Fruit fly (Drosophila melanogaster) whole organism, embryonic: ENCODE data around the gene CG4393.

ENCODE experiments used
- Blimp-1 ChIP-seq: fragments of 200-800 bp; sonication (Bioruptor generic); optimal IDR thresholded peaks from 3 replicates; lab custom pipeline; 2018; ENCODE audit warnings: missing biosample characterization, missing genetic modification characterization, mild to moderate bottlenecking, moderate library complexity, missing genetic modification reagents
- Bteb2 ChIP-seq: fragments of 200-800 bp; sonication (Bioruptor generic); optimal IDR thresholded peaks from 2 replicates; lab custom pipeline; 2016; ENCODE audit warnings: missing biosample characterization, missing genetic modification characterization
- C15 ChIP-seq: fragments of 200-800 bp; sonication (Bioruptor generic); IDR thresholded peaks from 3 replicates; pipeline ENCODE4 v1.3.6; 2022; ENCODE audit warnings: missing biosample characterization, missing genetic modification characterization
- CG10565 ChIP-seq: fragments of 200-800 bp; sonication (Bioruptor generic); optimal IDR thresholded peaks from 3 replicates; lab custom pipeline; 2016; ENCODE audit warnings: missing biosample characterization, mild to moderate bottlenecking, missing genetic modification characterization
- CG11695 ChIP-seq: fragments of 200-800 bp; sonication (Bioruptor generic); IDR thresholded peaks from 3 replicates; pipeline ENCODE4 v1.3.6; 2022; ENCODE audit warnings: missing biosample characterization, missing genetic modification characterization
- CG12219 ChIP-seq: fragments of 200-800 bp; sonication (Bioruptor generic); optimal IDR thresholded peaks from 3 replicates; lab custom pipeline; 2018; ENCODE audit warnings: missing biosample characterization, mild to moderate bottlenecking, missing genetic modification characterization
- CG13287 ChIP-seq: fragments of 200-800 bp; sonication (Bioruptor generic); IDR thresholded peaks from 2 replicates; pipeline ENCODE4 v1.3.6; 2022; ENCODE audit warnings: missing biosample characterization, missing genetic modification characterization; ENCODE audit not compliant: partially characterized antibody
- CG15479 ChIP-seq: fragments of 200-800 bp; sonication (Bioruptor generic); optimal IDR thresholded peaks from 3 replicates; lab custom pipeline; 2019; ENCODE audit warnings: missing biosample characterization, mild to moderate bottlenecking, missing genetic modification characterization, moderate library complexity
- CG15601 ChIP-seq: fragments of 200-800 bp; sonication (Bioruptor generic); optimal IDR thresholded peaks from 3 replicates; lab custom pipeline; 2019; ENCODE audit warnings: missing biosample characterization, mild to moderate bottlenecking, missing genetic modification characterization, moderate library complexity
- CG17328 ChIP-seq: fragments of 200-800 bp; sonication (Bioruptor generic); IDR thresholded peaks from 2 replicates; pipeline ENCODE4 v1.3.6; 2022; ENCODE audit warnings: missing biosample characterization, missing genetic modification characterization
- CG18476 ChIP-seq: fragments of 200-800 bp; sonication (Bioruptor generic); optimal IDR thresholded peaks from 2 replicates; lab custom pipeline; 2016; ENCODE audit warnings: missing biosample characterization, mild to moderate bottlenecking, missing genetic modification characterization
- CG2199 ChIP-seq: fragments of 200-800 bp; sonication (Bioruptor generic); IDR thresholded peaks from 3 replicates; pipeline ENCODE4 v1.3.6; 2022; ENCODE audit warnings: missing biosample characterization, missing genetic modification characterization
- CG2202 ChIP-seq: fragments of 200-800 bp; sonication (Bioruptor generic); optimal IDR thresholded peaks from 2 replicates; lab custom pipeline; 2018; ENCODE audit warnings: missing biosample characterization, mild to moderate bottlenecking, missing genetic modification characterization
- CG3407 ChIP-seq: fragments of 200-800 bp; sonication (Bioruptor generic); optimal IDR thresholded peaks from 2 replicates; lab custom pipeline; 2018; ENCODE audit warnings: missing biosample characterization, mild to moderate bottlenecking, missing genetic modification characterization
- CG34224 ChIP-seq: fragments of 200-800 bp; sonication (Bioruptor generic); IDR thresholded peaks from 3 replicates; pipeline ENCODE4 v1.3.6; 2022; ENCODE audit warnings: missing biosample characterization, missing genetic modification characterization; ENCODE audit not compliant: partially characterized antibody
- CG4360 ChIP-seq: fragments of 200-800 bp; sonication (Bioruptor generic); IDR thresholded peaks from 2 replicates; pipeline ENCODE4 v1.3.6; 2022; ENCODE audit warnings: missing biosample characterization, missing genetic modification characterization
- CG6254 ChIP-seq: fragments of 200-800 bp; sonication (Bioruptor generic); optimal IDR thresholded peaks from 3 replicates; lab custom pipeline; 2017; ENCODE audit warnings: mild to moderate bottlenecking, missing biosample characterization, missing genetic modification reagents, missing genetic modification characterization
- CG6272 ChIP-seq: fragments of 200-800 bp; sonication (Bioruptor generic); IDR thresholded peaks from 2 replicates; pipeline ENCODE4 v1.3.6; 2022; ENCODE audit warnings: missing biosample characterization, missing genetic modification characterization
- CG7745 ChIP-seq: fragments of 200-800 bp; sonication (Bioruptor generic); optimal IDR thresholded peaks from 2 replicates; lab custom pipeline; 2018; ENCODE audit warnings: missing biosample characterization, mild to moderate bottlenecking, missing genetic modification characterization, moderate library complexity
- CG8944 ChIP-seq: fragments of 200-800 bp; sonication (Bioruptor generic); optimal IDR thresholded peaks from 3 replicates; lab custom pipeline; 2016; ENCODE audit warnings: missing biosample characterization, missing genetic modification characterization
- CG9932 ChIP-seq: fragments of 200-800 bp; sonication (Bioruptor generic); IDR thresholded peaks from 2 replicates; pipeline ENCODE4 v1.3.6; 2022; ENCODE audit warnings: missing biosample characterization, missing genetic modification characterization
- Deaf1 ChIP-seq: fragments of 200-800 bp; optimal IDR thresholded peaks from 3 replicates; lab custom pipeline; 2019; ENCODE audit warnings: missing biosample characterization, mild to moderate bottlenecking, missing genetic modification characterization, moderate library complexity
- Dref ChIP-seq: fragments of 200-800 bp; sonication (Bioruptor generic); IDR thresholded peaks from 2 replicates; pipeline ENCODE4 v1.3.6; 2022; ENCODE audit warnings: missing biosample characterization, missing genetic modification characterization
- E2f1 ChIP-seq: fragments of 200-800 bp; sonication (Bioruptor generic); IDR thresholded peaks from 2 replicates; pipeline ENCODE4 v1.3.6; 2022; ENCODE audit warnings: missing biosample characterization, missing genetic modification characterization
- Elba2 ChIP-seq: fragments of 200-800 bp; sonication (Bioruptor generic); optimal IDR thresholded peaks from 3 replicates; lab custom pipeline; 2016; ENCODE audit warnings: missing biosample characterization, missing genetic modification characterization
- Fer1 ChIP-seq: fragments of 200-800 bp; sonication (Bioruptor generic); optimal IDR thresholded peaks from 2 replicates; lab custom pipeline; 2017; ENCODE audit warnings: missing biosample characterization, mild to moderate bottlenecking, missing genetic modification characterization
- HLHmδ ChIP-seq: fragments of 200-800 bp; sonication (Bioruptor generic); optimal IDR thresholded peaks from 2 replicates; lab custom pipeline; 2018; ENCODE audit warnings: missing biosample characterization, mild to moderate bottlenecking, missing genetic modification characterization, moderate library complexity
- Hey ChIP-seq: fragments of 200-800 bp; sonication (Bioruptor generic); optimal IDR thresholded peaks from 3 replicates; lab custom pipeline; 2018; ENCODE audit warnings: missing biosample characterization, mild to moderate bottlenecking, missing genetic modification characterization
- Hr51 ChIP-seq, 2 experiments: fragments of 200-800 bp; sonication (Bioruptor generic); optimal IDR thresholded peaks; 2 replicates in 1 of 2; 3 replicates in 1 of 2; lab custom pipeline; 2016 to 2018; ENCODE audit warnings: missing biosample characterization in 2 of 2, missing genetic modification characterization in 2 of 2, mild to moderate bottlenecking in 1 of 2, moderate library complexity in 1 of 2
- Lpt ChIP-seq: fragments of >200 bp; optimal IDR thresholded peaks from 2 replicates; lab custom pipeline; 2018; ENCODE audit warnings: missing biosample characterization, missing genetic modification characterization
- Med ChIP-seq: fragments of 200-800 bp; sonication (Bioruptor generic); peaks from one replicate; lab custom pipeline; 2016; ENCODE audit warnings: missing biosample characterization, missing genetic modification characterization, mild to moderate bottlenecking, inconsistent platforms, moderate library complexity
- Oli ChIP-seq: fragments of 200-800 bp; sonication (Bioruptor generic); optimal IDR thresholded peaks from 2 replicates; lab custom pipeline; 2018; ENCODE audit warnings: missing biosample characterization, mild to moderate bottlenecking, missing genetic modification characterization, moderate library complexity
- Rx ChIP-seq: fragments of 200-800 bp; sonication (Bioruptor generic); IDR thresholded peaks from 2 replicates; pipeline ENCODE4 v1.3.6; 2022; ENCODE audit warnings: missing biosample characterization, missing genetic modification characterization
- Sox100B ChIP-seq: fragments of 200-800 bp; sonication (Bioruptor generic); optimal IDR thresholded peaks from 3 replicates; lab custom pipeline; 2018; ENCODE audit warnings: missing biosample characterization, mild to moderate bottlenecking, missing genetic modification characterization
- chif ChIP-seq, 2 experiments: fragments of 200-800 bp; sonication (Bioruptor generic); optimal IDR thresholded peaks; 3 replicates each; lab custom pipeline; 2016; ENCODE audit warnings: missing biosample characterization in 2 of 2, missing genetic modification characterization in 2 of 2
- croc ChIP-seq: fragments of 200-800 bp; sonication (Bioruptor generic); conservative IDR thresholded peaks from 3 replicates; pipeline ENCODE4 v1.3.6; 2022; ENCODE audit warnings: missing biosample characterization, missing genetic modification characterization
- crol ChIP-seq: fragments of 200-800 bp; sonication (Bioruptor generic); IDR thresholded peaks from 2 replicates; pipeline ENCODE4 v1.3.6; 2022; ENCODE audit warnings: missing biosample characterization, missing genetic modification characterization
- en ChIP-seq: fragments of 200-800 bp; sonication (Bioruptor generic); optimal IDR thresholded peaks from 2 replicates; lab custom pipeline; 2016; ENCODE audit warnings: missing biosample characterization, missing genetic modification characterization
- fd96Cb ChIP-seq: fragments of 200-800 bp; sonication (Bioruptor generic); optimal IDR thresholded peaks from 2 replicates; lab custom pipeline; 2018; ENCODE audit warnings: missing biosample characterization, mild to moderate bottlenecking, missing genetic modification characterization, moderate library complexity
- grau ChIP-seq: fragments of 200-800 bp; optimal IDR thresholded peaks from 3 replicates; lab custom pipeline; 2019; ENCODE audit warnings: missing biosample characterization, mild to moderate bottlenecking, missing genetic modification characterization, moderate library complexity
- hkb ChIP-seq, 2 experiments: fragments of 200-800 bp in 1 of 2; fragments of >200 bp in 1 of 2; sonication (Bioruptor generic) in 1 of 2; IDR thresholded peaks in 1 of 2; optimal IDR thresholded peaks in 1 of 2; 2 replicates each; pipeline versions ENCODE4 v1.3.6 to Lab custom; 2017 to 2022; ENCODE audit warnings: missing biosample characterization in 1 of 2, missing genetic modification characterization in 1 of 2
- kni ChIP-seq: fragments of 200-800 bp; sonication (Bioruptor generic); optimal IDR thresholded peaks from 3 replicates; lab custom pipeline; 2017; ENCODE audit warnings: mild to moderate bottlenecking, missing biosample characterization, missing genetic modification reagents, missing genetic modification characterization
- nmo ChIP-seq: fragments of 200-800 bp; sonication (Bioruptor generic); optimal IDR thresholded peaks from 2 replicates; lab custom pipeline; 2018; ENCODE audit warnings: missing biosample characterization, mild to moderate bottlenecking, missing genetic modification characterization, moderate library complexity
- nom ChIP-seq: fragments of 200-800 bp; sonication (Bioruptor generic); optimal IDR thresholded peaks from 2 replicates; lab custom pipeline; 2017; ENCODE audit warnings: missing biosample characterization, missing genetic modification characterization, mild to moderate bottlenecking, moderate library complexity, missing genetic modification reagents
- so ChIP-seq: fragments of 200-800 bp; sonication (Bioruptor generic); IDR thresholded peaks from 3 replicates; pipeline ENCODE4 v1.3.6; 2022; ENCODE audit warnings: missing biosample characterization, missing genetic modification characterization
- sqz ChIP-seq: fragments of 200-800 bp; sonication (Bioruptor generic); optimal IDR thresholded peaks from 3 replicates; lab custom pipeline; 2018; ENCODE audit warnings: missing biosample characterization, mild to moderate bottlenecking, missing genetic modification characterization
- vvl ChIP-seq: fragments of 200-800 bp; sonication (Bioruptor generic); IDR thresholded peaks from 2 replicates; pipeline ENCODE4 v1.3.6; 2022; ENCODE audit warnings: missing biosample characterization, missing genetic modification characterization
- wek ChIP-seq: fragments of 200-800 bp; sonication (Bioruptor generic); optimal IDR thresholded peaks from 3 replicates; lab custom pipeline; 2018; ENCODE audit warnings: missing biosample characterization, mild to moderate bottlenecking, missing genetic modification characterization, moderate library complexity

CG4393 gene

DNA sequence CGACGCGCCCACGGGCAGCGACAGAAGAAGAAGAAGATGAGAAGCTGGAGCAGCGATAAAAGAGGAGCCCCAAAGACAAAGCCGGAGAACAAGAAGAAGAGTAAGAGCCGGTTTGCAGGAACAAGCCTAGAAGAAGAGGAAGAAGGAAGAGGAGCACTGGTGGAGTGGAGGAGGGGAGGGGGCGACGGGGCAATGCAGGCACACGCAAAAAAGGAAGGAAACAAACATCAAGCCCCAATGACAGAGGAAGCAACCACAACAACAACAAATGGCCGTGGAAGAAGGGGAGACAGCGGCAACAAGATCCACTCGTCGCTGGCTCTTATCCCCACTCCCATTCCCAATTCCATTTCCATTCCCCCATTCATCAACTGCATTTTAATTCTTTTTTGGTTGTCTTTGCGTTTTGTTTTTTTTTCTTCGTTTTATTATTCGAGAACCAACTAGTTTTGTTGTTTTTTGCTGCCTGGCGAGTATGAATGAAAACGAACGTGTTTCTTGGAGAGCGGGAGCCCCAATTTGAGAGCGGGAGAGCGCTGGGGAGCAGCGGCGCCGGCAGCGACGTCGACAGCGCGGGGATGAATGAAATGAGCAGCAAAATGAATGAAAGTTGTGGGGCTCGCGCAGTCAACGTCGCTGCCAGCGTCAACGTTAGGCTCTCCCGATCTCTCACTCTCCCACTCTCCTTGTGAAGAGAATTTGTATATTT, 50.4 kb downstream of the CG4393 start (continued):
- TF ChIP-seq CG9932 (GFP tag; lab: Robert Waterston, UW) (no peak), Hey (tag; lab: Kevin White, UChicago) (no peak), CG6254 (GFP tag; lab: Kevin White, UChicago) (no peak), CG12219 (no peak), Fer1 (GFP tag; lab: Kevin White, UChicago) (no peak), sqz (GFP tag; lab: Kevin White, UChicago) (peak; percentile 82), CG2199 (GFP tag; lab: Robert Waterston, UW) (no peak; the same call in 2 of the 3 replicates), CG6272 (GFP tag; lab: Robert Waterston, UW) (no peak), Dref (GFP tag; lab: Robert Waterston, UW) (no peak), Blimp-1 (peak; percentile 98), CG18476 (GFP tag; lab: Kevin White, UChicago) (no peak), C15 (GFP tag; lab: Robert Waterston, UW) (no peak), CG13287 (peak; percentile 39), Med (GFP tag; lab: Kevin White, UChicago) (no peak), CG15479 (GFP tag; lab: Kevin White, UChicago) (no peak), CG7745 (peak; percentile 22), wek (GFP tag; lab: Kevin White, UChicago) (no peak), Sox100B (GFP tag; lab: Kevin White, UChicago) (no peak), CG17328 (GFP tag; lab: Robert Waterston, UW) (no peak), crol (peak; percentile 60), CG3407 (no peak), Rx (GFP tag; lab: Robert Waterston, UW) (no peak), HLHmδ (GFP tag; lab: Kevin White, UChicago) (no peak), nmo (GFP tag; lab: Kevin White, UChicago) (no peak), fd96Cb (tag; lab: Kevin White, UChicago) (no peak), CG34224 (GFP tag; lab: Robert Waterston, UW) (peak; percentile 50; the same call in 2 of the 3 replicates), so (GFP tag; lab: Robert Waterston, UW) (0 out of 3 replicates have a peak, but pooled peaks have one; percentile 9), Bteb2 (no peak), nom (GFP tag; lab: Kevin White, UChicago) (peak; percentile 99), en (no peak), grau (tag; lab: Kevin White, UChicago) (no peak), CG4360 (GFP tag; lab: Robert Waterston, UW) (peak; percentile 73), Hr51 (GFP tag; optimal IDR thresholded peaks at IDR 0.05; lab: Kevin White, UChicago) (peak in 1 of 2 experiments; percentile 30)

DNA sequence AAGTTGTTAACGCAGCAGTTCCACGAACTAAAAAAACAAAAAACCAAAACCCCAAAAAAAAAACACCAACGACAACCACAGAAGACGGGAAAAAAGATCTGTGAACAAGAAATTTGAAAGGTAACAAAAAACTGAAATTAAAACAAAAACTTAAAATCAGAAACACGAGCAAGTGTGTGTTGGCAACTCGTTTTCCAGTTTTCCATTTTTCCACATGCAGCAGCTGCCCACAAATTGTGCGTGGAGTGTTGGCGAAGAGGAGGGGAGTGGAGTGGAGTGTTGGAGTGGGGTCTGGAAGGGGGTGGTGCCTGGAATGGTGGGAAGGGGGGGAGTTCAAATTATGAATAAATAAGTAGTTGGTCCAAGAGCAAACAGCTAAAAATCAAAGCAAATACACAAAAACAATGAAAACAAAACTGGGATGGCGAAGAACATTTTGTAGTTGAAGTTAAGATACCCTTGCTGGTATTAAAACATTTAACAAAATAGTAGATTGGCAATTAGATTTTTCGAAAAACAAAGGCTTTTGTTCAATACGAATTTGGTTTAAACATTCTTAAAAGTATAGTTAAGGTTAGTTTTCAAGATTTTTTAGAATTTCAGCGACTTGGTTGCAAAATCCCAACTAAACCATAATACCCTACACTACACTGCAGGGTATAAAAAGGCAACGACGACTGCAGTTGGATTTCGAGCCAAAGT, 51.1 kb downstream of the CG4393 start:
- TF ChIP-seq Oli (tag; lab: Kevin White, UChicago): peak; percentile 65
- no peak for TF ChIP-seq Elba2
- TF ChIP-seq CG10565 (GFP tag; lab: Kevin White, UChicago): no peak
- TF ChIP-seq kni (GFP tag; lab: Kevin White, UChicago): peak; percentile 20
- TF ChIP-seq Deaf1: no peak
- TF ChIP-seq chif (GFP tag; optimal IDR thresholded peaks at IDR 0.05; lab: Kevin White, UChicago): peak; percentile 37 to 55
- TF ChIP-seq CG11695: no peak
- TF ChIP-seq CG15601 (tag; lab: Kevin White, UChicago): peak; percentile 49
- TF ChIP-seq E2f1: no peak
- peak; percentile 40 for TF ChIP-seq CG2202 (tag; lab: Kevin White, UChicago)
- TF ChIP-seq hkb (optimal IDR thresholded peaks at IDR 0.05; lab: Kevin White, UChicago): no peak
- TF ChIP-seq hkb (GFP tag; IDR thresholded peaks at IDR 0.05; lab: Robert Waterston, UW): no peak
- TF ChIP-seq CG6254 (GFP tag; lab: Kevin White, UChicago): peak; percentile 67
- peak; percentile 23 for TF ChIP-seq CG8944
- TF ChIP-seq Hr51 (GFP tag; optimal IDR thresholded peaks at IDR 0.05; lab: Kevin White, UChicago): peak in 1 of 2 experiments; percentile 57
- TF ChIP-seq croc (GFP tag; lab: Robert Waterston, UW): peak; percentile 48; the same call in 1 of the 3 replicates
- no peak for TF ChIP-seq Lpt (GFP tag; lab: Kevin White, UChicago)
- TF ChIP-seq vvl (GFP tag; lab: Robert Waterston, UW): peak; percentile 68
